Fruit fly (Drosophila melanogaster): ENCODE measurements around the gene Cpr67B.
A peak's percentile ranks its signal among the peaks of the same experiment; 100 is the strongest.

The Cpr67B gene

dm6 chr3L:9447239-9447777, 42.7 kb downstream of the Cpr67B start (continued):
- no peak for TF ChIP-seq Taf1 (GFP tag; IDR thresholded peaks at IDR 0.05)
- TF ChIP-seq CG3995 (GFP tag; optimal IDR thresholded peaks at IDR 0.05), result no peak
- no peak for TF ChIP-seq gce (GFP tag; IDR thresholded peaks at IDR 0.05)
- TF ChIP-seq CG17612 (GFP tag; IDR thresholded peaks at IDR 0.05), result no peak
- TF ChIP-seq GATAe (GFP tag; conservative IDR thresholded peaks at IDR 0.05), result peak; percentile 79; the same call in 1 of the 2 replicates
- no peak for TF ChIP-seq sim (GFP tag; IDR thresholded peaks at IDR 0.05)
- no peak for TF ChIP-seq bcd (GFP tag; optimal IDR thresholded peaks at IDR 0.05)
- TF ChIP-seq Bgb (GFP tag; IDR thresholded peaks at IDR 0.05; ENCODE audit: partially characterized antibody), result peak; percentile 10; the same call in 1 of the 2 replicates
- TF ChIP-seq lov (optimal IDR thresholded peaks at IDR 0.05), result no peak
- TF ChIP-seq lov (GFP tag; IDR thresholded peaks at IDR 0.05), result no peak
- TF ChIP-seq en (GFP tag; optimal IDR thresholded peaks at IDR 0.05), result no peak
- TF ChIP-seq da (GFP tag; optimal IDR thresholded peaks at IDR 0.05), result no peak
- TF ChIP-seq sisA (GFP tag; IDR thresholded peaks at IDR 0.05), result no peak
- TF ChIP-seq CG43689 (GFP tag; IDR thresholded peaks at IDR 0.05), result no peak
- peak; percentile 56; the same call in 1 of the 2 replicates for TF ChIP-seq crol (GFP tag; IDR thresholded peaks at IDR 0.05)
- TF ChIP-seq luna (GFP tag; optimal IDR thresholded peaks at IDR 0.05), result no peak
- TF ChIP-seq CG8478 (optimal IDR thresholded peaks at IDR 0.05), result no peak
- TF ChIP-seq ind (GFP tag; optimal IDR thresholded peaks at IDR 0.05), result no peak
- TF ChIP-seq NK7.1 (GFP tag; optimal IDR thresholded peaks at IDR 0.05), result no peak
- TF ChIP-seq Stat92E (GFP tag; optimal IDR thresholded peaks at IDR 0.05), result no peak
- TF ChIP-seq CG15479 (GFP tag; optimal IDR thresholded peaks at IDR 0.05), result no peak
- no peak for TF ChIP-seq Lhr (GFP tag; optimal IDR thresholded peaks at IDR 0.05)
- no peak for TF ChIP-seq z (GFP tag; IDR thresholded peaks at IDR 0.05)
- no peak for TF ChIP-seq CG4617 (GFP tag; optimal IDR thresholded peaks at IDR 0.05; ENCODE audit: borderline replicate concordance)
- peak; percentile 16; the same call in 1 of the 3 replicates for TF ChIP-seq otp (GFP tag; IDR thresholded peaks at IDR 0.05)
- TF ChIP-seq Awh (GFP tag; IDR thresholded peaks at IDR 0.05), result 0 out of 2 replicates have a peak, but pooled peaks have one; percentile 33
- TF ChIP-seq CG8290 (GFP tag; optimal IDR thresholded peaks at IDR 0.05), result no peak
- peak in 1 of 2 experiments; percentile 20 for TF ChIP-seq CG8290 (tag; optimal IDR thresholded peaks at IDR 0.05)
- TF ChIP-seq CG2129 (GFP tag; IDR thresholded peaks at IDR 0.05; ENCODE audit: partially characterized antibody), result no peak
- TF ChIP-seq NfI (GFP tag; optimal IDR thresholded peaks at IDR 0.05), result no peak
- no peak for TF ChIP-seq Trl (optimal IDR thresholded peaks at IDR 0.05)
- TF ChIP-seq Trl (GFP tag; optimal IDR thresholded peaks at IDR 0.05), result no peak
- no peak for TF ChIP-seq Dp (GFP tag; optimal IDR thresholded peaks at IDR 0.05)
- no peak for TF ChIP-seq CG7928 (GFP tag; optimal IDR thresholded peaks at IDR 0.05)
- no peak for TF ChIP-seq CG12391 (tag; optimal IDR thresholded peaks at IDR 0.05)
- TF ChIP-seq CG10274 (GFP tag; optimal IDR thresholded peaks at IDR 0.05), result no peak
- TF ChIP-seq Hey (tag; optimal IDR thresholded peaks at IDR 0.05), result no peak
- no peak for TF ChIP-seq CG10654 (GFP tag; optimal IDR thresholded peaks at IDR 0.05)
- TF ChIP-seq CG3281 (GFP tag; optimal IDR thresholded peaks at IDR 0.05), result no peak
- TF ChIP-seq inv (GFP tag; IDR thresholded peaks at IDR 0.05; ENCODE audit: partially characterized antibody), result no peak
- no peak for TF ChIP-seq Mad (GFP tag; optimal IDR thresholded peaks at IDR 0.05)
- TF ChIP-seq Ada2b (GFP tag; IDR thresholded peaks at IDR 0.05), result no peak
- no peak for TF ChIP-seq CG5953 (GFP tag; IDR thresholded peaks at IDR 0.05)
- no peak for TF ChIP-seq CG9727 (GFP tag; optimal IDR thresholded peaks at IDR 0.05)
- TF ChIP-seq CG13287 (GFP tag; IDR thresholded peaks at IDR 0.05; ENCODE audit: partially characterized antibody), result no peak
- no peak for TF ChIP-seq CG17385 (GFP tag; optimal IDR thresholded peaks at IDR 0.05)
- no peak for TF ChIP-seq mld (GFP tag; IDR thresholded peaks at IDR 0.05; ENCODE audit: partially characterized antibody)
- no peak for TF ChIP-seq wor (GFP tag; IDR thresholded peaks at IDR 0.05)
- TF ChIP-seq Opbp (GFP tag; IDR thresholded peaks at IDR 0.05; ENCODE audit: partially characterized antibody), result no peak
- TF ChIP-seq caup (GFP tag; optimal IDR thresholded peaks at IDR 0.05; ENCODE audit: severe bottlenecking), result peak; percentile 36
- TF ChIP-seq Atf6 (GFP tag; IDR thresholded peaks at IDR 0.05), result no peak
- TF ChIP-seq CG34376 (GFP tag; optimal IDR thresholded peaks at IDR 0.05), result peak; percentile 79
